Worm (Caenorhabditis elegans) whole organism, late embryonic: ENCODE results near the gene Y43F8B.13.

Experiments
- C08G9.2 ChIP-seq: sonication (generic microtip); optimal IDR thresholded peaks from 2 replicates; lab custom pipeline; 2016; ENCODE audit warnings: mild to moderate bottlenecking, missing genetic modification characterization, moderate library complexity, missing compliant biosample characterization
- Y22D7AL.16 ChIP-seq: sonication (generic microtip); optimal IDR thresholded peaks from 2 replicates; lab custom pipeline; 2016; ENCODE audit warnings: missing genetic modification characterization, missing compliant biosample characterization
- ahr-1 ChIP-seq: sonication (generic microtip); optimal IDR thresholded peaks from 2 replicates; lab custom pipeline; 2016; ENCODE audit warnings: missing genetic modification characterization, missing compliant biosample characterization
- ceh-19 ChIP-seq: fragments of 200-800 bp; sonication (Bioruptor generic); optimal IDR thresholded peaks from 2 replicates; lab custom pipeline; 2018; ENCODE audit warnings: mild to moderate bottlenecking, missing genetic modification characterization, missing compliant biosample characterization
- ceh-22 ChIP-seq: sonication (generic microtip); optimal IDR thresholded peaks from 2 replicates; lab custom pipeline; 2017; ENCODE audit warnings: missing biosample characterization, missing genetic modification characterization
- ceh-24 ChIP-seq: sonication (generic microtip); optimal IDR thresholded peaks from 2 replicates; lab custom pipeline; 2016; ENCODE audit warnings: mild to moderate bottlenecking, missing genetic modification characterization, missing compliant biosample characterization
- ceh-34 ChIP-seq: sonication (generic microtip); optimal IDR thresholded peaks from 2 replicates; lab custom pipeline; 2016; ENCODE audit warnings: mild to moderate bottlenecking, missing genetic modification characterization, missing compliant biosample characterization
- ceh-45 ChIP-seq: fragments of 200-800 bp; sonication (Bioruptor generic); IDR thresholded peaks from 2 replicates; pipeline ENCODE4 v1.3.6; 2022; ENCODE audit warnings: missing genetic modification reagents, missing genetic modification characterization, missing compliant biosample characterization
- ceh-48 ChIP-seq: sonication (generic microtip); optimal IDR thresholded peaks from 2 replicates; lab custom pipeline; 2016; ENCODE audit warnings: missing genetic modification characterization, inconsistent platforms, missing compliant biosample characterization
- ceh-6 ChIP-seq: fragments of 200-800 bp; sonication (Bioruptor generic); optimal IDR thresholded peaks from 2 replicates; lab custom pipeline; 2018; ENCODE audit warnings: mild to moderate bottlenecking, missing genetic modification characterization, missing compliant biosample characterization
- dmd-4 ChIP-seq: sonication (generic microtip); optimal IDR thresholded peaks from 2 replicates; lab custom pipeline; 2016; ENCODE audit warnings: borderline replicate concordance, missing genetic modification characterization, missing compliant biosample characterization
- dve-1 ChIP-seq: sonication (generic microtip); optimal IDR thresholded peaks from 2 replicates; lab custom pipeline; 2017; ENCODE audit warnings: antibody characterized with exemption, mild to moderate bottlenecking, missing genetic modification characterization, missing compliant biosample characterization
- elt-4 ChIP-seq: sonication (generic microtip); optimal IDR thresholded peaks from 2 replicates; lab custom pipeline; 2016; ENCODE audit warnings: missing genetic modification characterization, missing compliant biosample characterization
- eyg-1 ChIP-seq: sonication (generic microtip); optimal IDR thresholded peaks from 2 replicates; lab custom pipeline; 2016; ENCODE audit warnings: missing genotype, missing genetic modification characterization, missing compliant biosample characterization
- fax-1 ChIP-seq: sonication (generic microtip); optimal IDR thresholded peaks from 2 replicates; lab custom pipeline; 2016; ENCODE audit warnings: missing genotype, missing genetic modification characterization, missing compliant biosample characterization
- fkh-10 ChIP-seq: fragments of 150-350 bp; optimal IDR thresholded peaks from 2 replicates; lab custom pipeline; 2014; ENCODE audit warnings: missing biosample characterization, missing genetic modification reagents, missing genetic modification characterization
- hlh-13 ChIP-seq: fragments of 200-800 bp; sonication (Bioruptor generic); optimal IDR thresholded peaks from 2 replicates; lab custom pipeline; 2018; ENCODE audit warnings: mild to moderate bottlenecking, missing genetic modification characterization, missing compliant biosample characterization
- hlh-15 ChIP-seq: sonication (generic microtip); optimal IDR thresholded peaks from 2 replicates; lab custom pipeline; 2016; ENCODE audit warnings: missing genetic modification characterization, missing compliant biosample characterization
- hlh-6 ChIP-seq: sonication (generic microtip); optimal IDR thresholded peaks from 2 replicates; lab custom pipeline; 2016; ENCODE audit warnings: missing genotype, missing genetic modification characterization, missing compliant biosample characterization
- hlh-8 ChIP-seq: sonication (generic microtip); optimal IDR thresholded peaks from 2 replicates; lab custom pipeline; 2016; ENCODE audit warnings: missing genotype, missing genetic modification characterization, missing compliant biosample characterization
- lin-11 ChIP-seq: fragments of 200-800 bp; sonication (Bioruptor generic); optimal IDR thresholded peaks from 2 replicates; lab custom pipeline; 2018; ENCODE audit warnings: mild to moderate bottlenecking, missing genetic modification characterization, missing compliant biosample characterization
- npax-4 ChIP-seq: sonication (generic microtip); optimal IDR thresholded peaks from 2 replicates; lab custom pipeline; 2016; ENCODE audit warnings: missing genetic modification characterization, missing compliant biosample characterization
- pag-3 ChIP-seq: sonication (generic microtip); optimal IDR thresholded peaks from 2 replicates; lab custom pipeline; 2016; ENCODE audit warnings: missing compliant biosample characterization, missing genetic modification characterization, borderline replicate concordance
- pat-9 ChIP-seq: fragments of 200-800 bp; sonication (Bioruptor generic); optimal IDR thresholded peaks from 2 replicates; lab custom pipeline; 2018; ENCODE audit warnings: mild to moderate bottlenecking, missing genetic modification characterization, moderate library complexity, missing compliant biosample characterization
- pax-1 ChIP-seq: fragments of 150-350 bp; optimal IDR thresholded peaks from 2 replicates; lab custom pipeline; 2014; ENCODE audit warnings: missing biosample characterization, missing genetic modification characterization
- pqm-1 ChIP-seq: sonication (generic microtip); optimal IDR thresholded peaks from 2 replicates; lab custom pipeline; 2016; ENCODE audit warnings: missing genetic modification characterization, missing compliant biosample characterization
- rnt-1 ChIP-seq: sonication (generic microtip); optimal IDR thresholded peaks from 2 replicates; lab custom pipeline; 2016; ENCODE audit warnings: missing genetic modification characterization, missing compliant biosample characterization
- sox-4 ChIP-seq: sonication (generic microtip); optimal IDR thresholded peaks from 2 replicates; lab custom pipeline; 2017; ENCODE audit warnings: mild to moderate bottlenecking, missing genetic modification characterization, inconsistent platforms, missing compliant biosample characterization
- tbx-2 ChIP-seq: sonication (generic microtip); optimal IDR thresholded peaks from 2 replicates; lab custom pipeline; 2016; ENCODE audit warnings: missing genetic modification characterization, missing compliant biosample characterization
- tbx-7 ChIP-seq: sonication (generic microtip); optimal IDR thresholded peaks from 2 replicates; lab custom pipeline; 2016; ENCODE audit warnings: missing genotype, missing genetic modification characterization, missing compliant biosample characterization
- ttx-3 ChIP-seq: sonication (generic microtip); optimal IDR thresholded peaks from 2 replicates; lab custom pipeline; 2016; ENCODE audit warnings: missing genetic modification reagents, missing genetic modification characterization, missing compliant biosample characterization
- unc-3 ChIP-seq, 2 experiments: fragments of 200-800 bp in 1 of 2; sonication (Bioruptor generic) in 1 of 2; sonication (generic microtip) in 1 of 2; conservative IDR thresholded peaks in 1 of 2; optimal IDR thresholded peaks in 1 of 2; 2 replicates each; pipeline versions ENCODE4 v1.3.6 to Lab custom; 2016 to 2022; ENCODE audit warnings: missing compliant biosample characterization in 2 of 2, missing genetic modification characterization in 2 of 2, missing genetic modification reagents in 1 of 2
- unc-42 ChIP-seq: sonication (generic microtip); optimal IDR thresholded peaks from 2 replicates; lab custom pipeline; 2016; ENCODE audit warnings: missing genotype, missing genetic modification characterization, missing compliant biosample characterization
- unc-55 ChIP-seq: sonication (generic microtip); optimal IDR thresholded peaks from 2 replicates; lab custom pipeline; 2017; ENCODE audit warnings: missing biosample characterization, missing genetic modification reagents, missing genetic modification characterization
- unc-86 ChIP-seq: sonication (generic microtip); optimal IDR thresholded peaks from 2 replicates; lab custom pipeline; 2016; ENCODE audit warnings: missing genetic modification characterization, missing compliant biosample characterization
- ztf-16 ChIP-seq: sonication (generic microtip); optimal IDR thresholded peaks from 2 replicates; lab custom pipeline; 2017; ENCODE audit warnings: missing genetic modification characterization, missing compliant biosample characterization

Gene Y43F8B.13

ce11 chrV:19485690-19486089, 29.9 kb downstream of the Y43F8B.13 start, which contains the start of gene Y43F8B.18:
Y43F8B.18 (plus strand) TSS chrV:19485990.
- TF ChIP-seq fax-1 (tag; lab: Kevin White, UChicago) (no peak), ttx-3 (tag; lab: Kevin White, UChicago) (no peak), rnt-1 (tag; lab: Kevin White, UChicago) (no peak), tbx-7 (tag; lab: Kevin White, UChicago) (no peak), ceh-34 (no peak), ceh-6 (GFP tag; lab: Kevin White, UChicago) (no peak), pat-9 (no peak), unc-42 (no peak), pqm-1 (no peak), Y22D7AL.16 (tag; lab: Kevin White, UChicago) (no peak), elt-4 (tag; lab: Kevin White, UChicago) (no peak)

DNA sequence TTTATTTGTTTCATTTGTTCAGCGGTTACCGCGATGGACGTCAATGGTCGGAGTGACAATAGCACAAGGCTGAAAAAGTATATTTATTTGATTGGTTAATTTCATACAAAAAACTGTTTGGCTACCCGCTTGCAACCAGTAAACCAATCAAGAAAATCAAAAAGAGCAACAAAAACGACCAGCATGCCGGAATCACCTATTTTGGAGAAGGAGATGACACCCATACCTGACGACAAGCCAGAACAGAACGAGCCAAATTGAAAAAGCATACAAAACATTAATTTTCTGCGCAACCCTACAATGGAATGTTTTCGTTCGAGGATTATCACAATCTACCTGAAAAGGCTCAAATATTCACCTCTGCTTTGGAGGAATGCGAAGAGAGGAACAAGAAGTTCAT, 34.7 kb downstream of the Y43F8B.13 start, which contains the start of gene Y43F8B.7:
Y43F8B.7 (plus strand) TSS at position 301 of the 400 bp plus-strand sequence.
- TF ChIP-seq hlh-13 (GFP tag; lab: Kevin White, UChicago): no peak
- no peak for TF ChIP-seq pag-3
- TF ChIP-seq fkh-10: no peak
- TF ChIP-seq ceh-45 (GFP tag; lab: Robert Waterston, UW): no peak
- TF ChIP-seq ceh-34: no peak
- TF ChIP-seq unc-3 (GFP tag; conservative IDR thresholded peaks at IDR 0.05; lab: Robert Waterston, UW): no peak
- no peak for TF ChIP-seq unc-3 (tag; optimal IDR thresholded peaks at IDR 0.05; lab: Kevin White, UChicago)
- TF ChIP-seq unc-55 (GFP tag; lab: Kevin White, UChicago): no peak
- TF ChIP-seq lin-11 (tag; lab: Kevin White, UChicago): no peak
- no peak for TF ChIP-seq tbx-2 (tag; lab: Kevin White, UChicago)
- TF ChIP-seq C08G9.2 (tag; lab: Kevin White, UChicago): no peak
- no peak for TF ChIP-seq npax-4 (tag; lab: Kevin White, UChicago)

DNA sequence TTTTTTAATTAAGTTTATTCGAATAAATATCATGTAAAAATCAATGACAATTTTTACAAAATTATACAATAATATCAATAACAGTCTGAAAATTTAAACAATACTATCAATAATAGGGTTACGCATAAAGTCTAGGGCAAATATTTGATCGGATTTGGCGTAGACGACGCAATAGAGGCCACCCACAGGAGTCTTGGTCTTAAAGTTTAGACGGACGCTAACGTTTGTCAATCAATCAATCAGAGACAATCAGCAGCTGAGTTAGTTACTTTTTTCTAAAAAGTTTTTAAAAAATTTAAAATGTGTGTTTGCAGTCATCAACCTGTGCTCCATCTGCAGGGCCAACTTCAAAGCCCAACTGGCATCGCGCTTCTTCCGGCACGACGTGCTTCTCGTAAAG, 35.6 kb downstream of the Y43F8B.13 start, which contains the start of gene Y43F8B.29:
Y43F8B.29 (plus strand) TSS at position 301 of the 400 bp plus-strand sequence.
- TF ChIP-seq pax-1 (no peak), ttx-3 (tag; lab: Kevin White, UChicago) (no peak), ceh-48 (tag; lab: Kevin White, UChicago) (no peak), ceh-19 (GFP tag; lab: Kevin White, UChicago) (no peak), ztf-16 (tag; lab: Kevin White, UChicago) (no peak), hlh-15 (tag; lab: Kevin White, UChicago) (no peak), ceh-22 (tag; lab: Kevin White, UChicago) (no peak), unc-42 (no peak), tbx-7 (tag; lab: Kevin White, UChicago) (no peak), ahr-1 (no peak), ceh-6 (GFP tag; lab: Kevin White, UChicago) (no peak), sox-4 (no peak), hlh-6 (tag; lab: Kevin White, UChicago) (no peak), dve-1 (tag; lab: Kevin White, UChicago) (no peak), hlh-8 (tag; lab: Kevin White, UChicago) (no peak), eyg-1 (tag; lab: Kevin White, UChicago) (no peak), Y22D7AL.16 (tag; lab: Kevin White, UChicago) (no peak), unc-86 (tag; lab: Kevin White, UChicago) (no peak)

DNA sequence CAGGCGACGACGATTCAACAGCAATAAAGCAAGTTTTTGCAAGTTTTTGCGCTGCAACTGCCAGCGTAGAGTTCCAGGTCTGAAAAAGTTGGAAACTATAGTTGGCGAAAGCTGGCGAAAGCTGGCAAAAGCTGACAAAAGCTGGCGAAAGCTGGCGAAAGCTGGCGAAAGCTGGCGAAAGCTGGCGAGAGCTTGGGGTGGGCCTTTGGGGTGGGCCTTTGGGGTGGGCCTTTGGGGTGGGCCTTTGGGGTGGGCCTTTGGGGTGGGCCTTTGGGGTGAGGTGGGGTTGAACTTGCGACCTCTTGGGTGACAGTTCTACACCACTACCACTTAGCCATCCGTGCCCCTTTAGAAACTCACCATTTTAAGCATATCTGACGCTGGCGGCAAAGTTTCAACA, 39.4 kb downstream of the Y43F8B.13 start:
- TF ChIP-seq dmd-4 (tag; lab: Kevin White, UChicago): no peak
- TF ChIP-seq fax-1 (tag; lab: Kevin White, UChicago): no peak
- TF ChIP-seq ceh-24 (tag; lab: Kevin White, UChicago): no peak
- no peak for TF ChIP-seq ceh-34
- TF ChIP-seq, all 69 proteins: peak for 0
